Worm (Caenorhabditis elegans) whole organism, L3 larva: ENCODE data around the gene srw-89.

ENCODE experiments used
- ceh-16 ChIP-seq: sonication (generic microtip); optimal IDR thresholded peaks from 2 replicates; lab custom pipeline; 2017; ENCODE audit warnings: missing biosample characterization, missing genetic modification characterization
- ceh-9 ChIP-seq: sonication (generic microtip); optimal IDR thresholded peaks from 2 replicates; lab custom pipeline; 2018; ENCODE audit warnings: missing biosample characterization, missing genetic modification characterization
- egl-27 ChIP-seq: sonication (generic microtip); optimal IDR thresholded peaks from 4 replicates; lab custom pipeline; 2017; ENCODE audit warnings: missing biosample characterization, missing genetic modification reagents, missing genetic modification characterization
- fos-1 ChIP-seq: fragments of 150-350 bp; optimal IDR thresholded peaks from 2 replicates; lab custom pipeline; 2014; ENCODE audit warnings: missing biosample characterization, missing genetic modification characterization
- lin-15B ChIP-seq: fragments of 150-350 bp; optimal IDR thresholded peaks from 2 replicates; lab custom pipeline; 2014; ENCODE audit warnings: missing biosample characterization, missing genetic modification characterization
- nhr-25 ChIP-seq: sonication (generic microtip); optimal IDR thresholded peaks from 2 replicates; lab custom pipeline; 2017; ENCODE audit warnings: missing biosample characterization, missing genetic modification characterization
- nhr-28 ChIP-seq: fragments of 150-350 bp; optimal IDR thresholded peaks from 2 replicates; lab custom pipeline; 2014; ENCODE audit warnings: missing biosample characterization, missing genetic modification characterization
- nhr-76 ChIP-seq: fragments of 150-350 bp; sonication (generic microtip); optimal IDR thresholded peaks from 5 replicates; lab custom pipeline; 2014; ENCODE audit warnings: missing biosample characterization, missing genetic modification characterization
- nhr-77 ChIP-seq: fragments of 150-350 bp; optimal IDR thresholded peaks from 2 replicates; lab custom pipeline; 2014; ENCODE audit warnings: missing biosample characterization, missing genetic modification characterization
- pha-4 ChIP-seq: fragments of 150-350 bp; optimal IDR thresholded peaks from 2 replicates; lab custom pipeline; 2014; ENCODE audit warnings: missing biosample characterization, missing genetic modification reagents, missing genetic modification characterization
- skn-1 ChIP-seq: fragments of 150-350 bp; optimal IDR thresholded peaks from 2 replicates; lab custom pipeline; 2014; ENCODE audit warnings: missing biosample characterization, missing genetic modification characterization
- snpc-4 ChIP-seq: fragments of 150-350 bp; optimal IDR thresholded peaks from 2 replicates; lab custom pipeline; 2014; ENCODE audit warnings: missing biosample characterization, missing genetic modification characterization
- unc-62 ChIP-seq: fragments of 150-350 bp; sonication (generic microtip); optimal IDR thresholded peaks from 4 replicates; lab custom pipeline; 2014; ENCODE audit warnings: missing biosample characterization, missing genetic modification reagents, missing genetic modification characterization
- ztf-4 ChIP-seq: fragments of 150-350 bp; optimal IDR thresholded peaks from 2 replicates; lab custom pipeline; 2014; ENCODE audit warnings: missing biosample characterization, missing genetic modification characterization

DNA sequence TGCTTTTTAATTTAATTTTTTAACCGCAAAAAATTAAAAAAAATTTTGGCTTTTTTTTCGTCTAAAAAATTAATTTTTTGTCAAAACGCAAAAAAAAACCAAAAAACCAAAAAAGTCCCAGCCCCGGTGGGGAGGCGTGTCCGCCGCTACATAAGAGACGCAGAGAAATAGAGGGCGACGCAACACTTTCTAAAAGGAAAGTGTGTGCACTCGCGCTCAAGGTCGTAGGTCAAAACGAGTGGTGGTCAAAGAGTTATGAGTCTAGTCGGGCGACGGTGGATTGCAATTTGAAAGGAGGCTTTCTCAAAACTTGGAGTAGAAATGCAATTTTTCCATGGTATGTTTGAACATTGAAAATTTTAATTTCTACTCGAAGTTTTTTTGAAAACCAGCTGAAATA lies 12.3 kb upstream of the srw-89 start:
- TF ChIP-seq pha-4 (tag; lab: Kevin White, UChicago) (no peak), unc-62 (no peak), lin-15B (tag; lab: Kevin White, UChicago) (no peak), nhr-77 (tag; lab: Kevin White, UChicago) (no peak), nhr-28 (tag; lab: Kevin White, UChicago) (no peak), ceh-9 (no peak), snpc-4 (tag; lab: Kevin White, UChicago) (no peak), skn-1 (tag; lab: Kevin White, UChicago) (no peak), nhr-25 (tag; lab: Kevin White, UChicago) (no peak), ztf-4 (tag; lab: Kevin White, UChicago) (no peak), fos-1 (tag; lab: Kevin White, UChicago) (no peak), egl-27 (no peak), nhr-76 (no peak), ceh-16 (tag; lab: Kevin White, UChicago) (no peak)
